Worm (Caenorhabditis elegans) whole organism, young adult: ENCODE data around the gene pus-1.
A peak's percentile ranks its signal among the peaks of the same experiment; 100 is the strongest.

Experiments used
- B0336.3 ChIP-seq: fragments of 200-800 bp; sonication (Bioruptor generic); IDR thresholded peaks from 2 replicates; pipeline ENCODE4 v1.3.6; 2022; ENCODE audit warnings: missing genetic modification characterization, missing compliant biosample characterization
- C06A6.2 ChIP-seq: fragments of 200-800 bp; sonication (Bioruptor generic); conservative IDR thresholded peaks from 2 replicates; pipeline ENCODE4 v1.3.6; 2022; ENCODE audit warnings: missing genetic modification characterization, missing compliant biosample characterization
- D2030.7 ChIP-seq: fragments of 200-800 bp; sonication (Bioruptor generic); IDR thresholded peaks from 2 replicates; pipeline ENCODE4 v1.3.6; 2022; ENCODE audit warnings: missing genetic modification reagents, missing genetic modification characterization, missing compliant biosample characterization
- F10E7.11 ChIP-seq: sonication (generic microtip); optimal IDR thresholded peaks from 2 replicates; lab custom pipeline; 2017; ENCODE audit warnings: mild to moderate bottlenecking, missing genetic modification characterization, moderate library complexity, missing compliant biosample characterization
- F22D6.2 ChIP-seq: sonication (generic microtip); optimal IDR thresholded peaks from 2 replicates; lab custom pipeline; 2016; ENCODE audit warnings: mild to moderate bottlenecking, missing genetic modification characterization, missing compliant biosample characterization
- F37B4.10 ChIP-seq: fragments of 200-800 bp; sonication (Bioruptor generic); IDR thresholded peaks from 2 replicates; pipeline ENCODE4 v1.3.6; 2022; ENCODE audit warnings: missing genetic modification characterization, missing compliant biosample characterization
- F57C9.4 ChIP-seq: sonication (generic microtip); optimal IDR thresholded peaks from 2 replicates; lab custom pipeline; 2017; ENCODE audit warnings: mild to moderate bottlenecking, missing genetic modification characterization, missing compliant biosample characterization
- Y53F4B.3 ChIP-seq: fragments of 200-800 bp; sonication (Bioruptor generic); IDR thresholded peaks from 2 replicates; pipeline ENCODE4 v1.3.6; 2022; ENCODE audit warnings: missing genetic modification reagents, missing genetic modification characterization, missing compliant biosample characterization
- Y56A3A.18 ChIP-seq: fragments of 200-800 bp; sonication (Bioruptor generic); IDR thresholded peaks from 2 replicates; pipeline ENCODE4 v1.3.6; 2022; ENCODE audit warnings: missing genetic modification reagents, missing genetic modification characterization, missing compliant biosample characterization
- Y67H2A.10 ChIP-seq: fragments of 200-800 bp; sonication (Bioruptor generic); conservative IDR thresholded peaks from 2 replicates; pipeline ENCODE4 v1.3.6; 2022; ENCODE audit warnings: missing genetic modification reagents, missing genetic modification characterization, missing compliant biosample characterization
- aptf-3 ChIP-seq: fragments of 200-800 bp; sonication (Bioruptor generic); IDR thresholded peaks from 2 replicates; pipeline ENCODE4 v1.3.6; 2022; ENCODE audit warnings: missing genetic modification characterization, missing compliant biosample characterization
- athp-1 ChIP-seq: sonication (generic microtip); optimal IDR thresholded peaks from 2 replicates; lab custom pipeline; 2017; ENCODE audit warnings: mild to moderate bottlenecking, missing genetic modification characterization, missing compliant biosample characterization
- attf-6 ChIP-seq: fragments of 200-800 bp; sonication (Bioruptor generic); IDR thresholded peaks from 2 replicates; pipeline ENCODE4 v1.3.6; 2022; ENCODE audit warnings: missing genetic modification reagents, missing genetic modification characterization, missing compliant biosample characterization
- cebp-2 ChIP-seq: fragments of 200-800 bp; sonication (Bioruptor generic); IDR thresholded peaks from 2 replicates; pipeline ENCODE4 v1.3.6; 2022; ENCODE audit warnings: missing genetic modification characterization, missing compliant biosample characterization
- ceh-91 ChIP-seq: fragments of 200-800 bp; sonication (Bioruptor generic); IDR thresholded peaks from 2 replicates; pipeline ENCODE4 v1.3.6; 2022; ENCODE audit warnings: missing genetic modification reagents, missing genetic modification characterization, missing compliant biosample characterization
- dox-1 ChIP-seq: fragments of 200-800 bp; sonication (Bioruptor generic); IDR thresholded peaks from 2 replicates; pipeline ENCODE4 v1.3.6; 2022; ENCODE audit warnings: missing genetic modification reagents, missing genetic modification characterization, missing compliant biosample characterization
- egrh-3 ChIP-seq: fragments of 200-800 bp; sonication (Bioruptor generic); IDR thresholded peaks from 2 replicates; pipeline ENCODE4 v1.3.6; 2022; ENCODE audit warnings: missing genetic modification reagents, missing genetic modification characterization, missing compliant biosample characterization
- ets-4 ChIP-seq: fragments of 200-800 bp; sonication (Bioruptor generic); optimal IDR thresholded peaks from 2 replicates; lab custom pipeline; 2018; ENCODE audit warnings: mild to moderate bottlenecking, missing genetic modification characterization, missing compliant biosample characterization
- gei-17 ChIP-seq: fragments of 200-800 bp; sonication (Bioruptor generic); optimal IDR thresholded peaks from 2 replicates; lab custom pipeline; 2018; ENCODE audit warnings: mild to moderate bottlenecking, missing genetic modification characterization, missing compliant biosample characterization
- him-1 ChIP-seq: sonication (generic microtip); optimal IDR thresholded peaks from 2 replicates; lab custom pipeline; 2016; ENCODE audit warnings: missing genotype, missing genetic modification reagents, missing genetic modification characterization, missing compliant biosample characterization
- hlh-12 ChIP-seq: sonication (generic microtip); optimal IDR thresholded peaks from 2 replicates; lab custom pipeline; 2016; ENCODE audit warnings: missing genetic modification characterization, missing compliant biosample characterization
- lag-1 ChIP-seq: fragments of 200-800 bp; sonication (Bioruptor generic); IDR thresholded peaks from 2 replicates; pipeline ENCODE4 v1.3.6; 2022; ENCODE audit warnings: missing genetic modification reagents, missing genetic modification characterization, missing compliant biosample characterization
- let-526 ChIP-seq: fragments of 200-800 bp; sonication (Bioruptor generic); IDR thresholded peaks from 2 replicates; pipeline ENCODE4 v1.3.6; 2022; ENCODE audit warnings: missing genetic modification reagents, missing genetic modification characterization, missing compliant biosample characterization
- lin-26 ChIP-seq: fragments of 200-800 bp; sonication (Bioruptor generic); IDR thresholded peaks from 2 replicates; pipeline ENCODE4 v1.3.6; 2022; ENCODE audit warnings: missing genetic modification reagents, missing genetic modification characterization, missing compliant biosample characterization
- lsl-1 ChIP-seq: fragments of 200-800 bp; sonication (Bioruptor generic); optimal IDR thresholded peaks from 2 replicates; lab custom pipeline; 2018; ENCODE audit warnings: mild to moderate bottlenecking, missing genetic modification characterization, moderate library complexity, missing compliant biosample characterization
- madf-6 ChIP-seq: fragments of 200-800 bp; sonication (Bioruptor generic); IDR thresholded peaks from 2 replicates; pipeline ENCODE4 v1.3.6; 2022; ENCODE audit warnings: missing genetic modification reagents, missing genetic modification characterization, missing compliant biosample characterization
- madf-8 ChIP-seq: fragments of 200-800 bp; sonication (Bioruptor generic); conservative IDR thresholded peaks from 2 replicates; pipeline ENCODE4 v1.3.6; 2022; ENCODE audit warnings: missing genetic modification reagents, missing genetic modification characterization, missing compliant biosample characterization
- mcd-1 ChIP-seq: fragments of 200-800 bp; sonication (Bioruptor generic); IDR thresholded peaks from 2 replicates; pipeline ENCODE4 v1.3.6; 2022; ENCODE audit warnings: missing genetic modification reagents, missing genetic modification characterization, missing compliant biosample characterization
- mel-28 ChIP-seq: sonication (generic microtip); optimal IDR thresholded peaks from 2 replicates; lab custom pipeline; 2016; ENCODE audit warnings: borderline replicate concordance, mild to moderate bottlenecking, missing genetic modification characterization, missing compliant biosample characterization
- mes-4 ChIP-seq: sonication (generic microtip); optimal IDR thresholded peaks from 2 replicates; lab custom pipeline; 2016; ENCODE audit warnings: missing genotype, missing genetic modification characterization, missing compliant biosample characterization
- nfya-2 ChIP-seq: fragments of 200-800 bp; sonication (Bioruptor generic); IDR thresholded peaks from 2 replicates; pipeline ENCODE4 v1.3.6; 2022; ENCODE audit warnings: missing genetic modification reagents, missing genetic modification characterization, missing compliant biosample characterization
- nhr-179 ChIP-seq: sonication (generic microtip); optimal IDR thresholded peaks from 2 replicates; lab custom pipeline; 2016; ENCODE audit warnings: mild to moderate bottlenecking, missing genetic modification characterization, missing compliant biosample characterization
- nhr-27 ChIP-seq: fragments of 200-800 bp; sonication (Bioruptor generic); optimal IDR thresholded peaks from 2 replicates; lab custom pipeline; 2018; ENCODE audit warnings: mild to moderate bottlenecking, missing genetic modification characterization, moderate library complexity, missing compliant biosample characterization
- pha-4 ChIP-seq: fragments of 150-350 bp; sonication (generic microtip); optimal IDR thresholded peaks from 2 replicates; lab custom pipeline; 2014; ENCODE audit warnings: missing biosample characterization, missing genetic modification reagents, missing genetic modification characterization
- rec-8 ChIP-seq, 2 experiments: sonication (generic microtip); optimal IDR thresholded peaks; 2 replicates each; lab custom pipeline; 2016; ENCODE audit warnings: mild to moderate bottlenecking in 2 of 2, missing genetic modification characterization in 2 of 2, missing genetic modification reagents in 2 of 2, missing genotype in 2 of 2, missing biosample characterization in 1 of 2, missing compliant biosample characterization in 1 of 2, moderate library complexity in 1 of 2
- sea-2 ChIP-seq: fragments of 200-800 bp; sonication (Bioruptor generic); IDR thresholded peaks from 2 replicates; pipeline ENCODE4 v1.3.6; 2022; ENCODE audit warnings: missing genetic modification characterization, missing compliant biosample characterization
- snpc-1.1 ChIP-seq: sonication (generic microtip); optimal IDR thresholded peaks from 2 replicates; lab custom pipeline; 2017; ENCODE audit warnings: missing genetic modification characterization, mild to moderate bottlenecking, missing compliant biosample characterization, antibody characterized with exemption, moderate library complexity, missing genotype, missing genetic modification reagents; ENCODE audit not compliant: insufficient read depth
- snpc-1.3 ChIP-seq: sonication (generic microtip); optimal IDR thresholded peaks from 2 replicates; lab custom pipeline; 2017; ENCODE audit warnings: missing genetic modification characterization, mild to moderate bottlenecking, missing compliant biosample characterization, antibody characterized with exemption, moderate library complexity, missing genotype, missing genetic modification reagents; ENCODE audit not compliant: insufficient read depth
- snpc-3.4 ChIP-seq: sonication (generic microtip); optimal IDR thresholded peaks from 2 replicates; lab custom pipeline; 2017; ENCODE audit warnings: missing genetic modification characterization, mild to moderate bottlenecking, missing compliant biosample characterization, antibody characterized with exemption, moderate library complexity, missing genotype, missing genetic modification reagents
- somi-1 ChIP-seq: fragments of 200-800 bp; sonication (Bioruptor generic); optimal IDR thresholded peaks from 2 replicates; lab custom pipeline; 2018; ENCODE audit warnings: mild to moderate bottlenecking, missing genetic modification characterization, missing compliant biosample characterization
- tbp1 ChIP-seq: fragments of 200-800 bp; sonication (Bioruptor generic); optimal IDR thresholded peaks from 2 replicates; lab custom pipeline; 2018; ENCODE audit warnings: mild to moderate bottlenecking, missing genetic modification characterization, missing compliant biosample characterization
- tbx-9 ChIP-seq: sonication (generic microtip); optimal IDR thresholded peaks from 2 replicates; lab custom pipeline; 2016; ENCODE audit warnings: borderline replicate concordance, missing genetic modification characterization, inconsistent platforms, missing compliant biosample characterization
- unc-130 ChIP-seq: sonication (generic microtip); optimal IDR thresholded peaks from 2 replicates; lab custom pipeline; 2016; ENCODE audit warnings: missing genetic modification reagents, missing genetic modification characterization, missing compliant biosample characterization
- unc-62 ChIP-seq: fragments of 150-350 bp; optimal IDR thresholded peaks from 2 replicates; lab custom pipeline; 2014; ENCODE audit warnings: missing biosample characterization, missing genetic modification reagents, missing genetic modification characterization
- xnd-1 ChIP-seq: sonication (generic microtip); optimal IDR thresholded peaks from 2 replicates; lab custom pipeline; 2016; ENCODE audit warnings: missing genotype, missing genetic modification reagents, missing genetic modification characterization, missing compliant biosample characterization
- ztf-18 ChIP-seq: sonication (generic microtip); optimal IDR thresholded peaks from 2 replicates; lab custom pipeline; 2016; ENCODE audit warnings: missing genotype, mild to moderate bottlenecking, missing genetic modification characterization, missing compliant biosample characterization
- ztf-22 ChIP-seq: fragments of 200-800 bp; sonication (Bioruptor generic); optimal IDR thresholded peaks from 2 replicates; lab custom pipeline; 2018; ENCODE audit warnings: mild to moderate bottlenecking, missing genetic modification characterization, moderate library complexity, missing compliant biosample characterization
- ztf-26 ChIP-seq: sonication (generic microtip); optimal IDR thresholded peaks from 2 replicates; lab custom pipeline; 2017; ENCODE audit warnings: missing genetic modification characterization, missing compliant biosample characterization

The pus-1 gene

DNA sequence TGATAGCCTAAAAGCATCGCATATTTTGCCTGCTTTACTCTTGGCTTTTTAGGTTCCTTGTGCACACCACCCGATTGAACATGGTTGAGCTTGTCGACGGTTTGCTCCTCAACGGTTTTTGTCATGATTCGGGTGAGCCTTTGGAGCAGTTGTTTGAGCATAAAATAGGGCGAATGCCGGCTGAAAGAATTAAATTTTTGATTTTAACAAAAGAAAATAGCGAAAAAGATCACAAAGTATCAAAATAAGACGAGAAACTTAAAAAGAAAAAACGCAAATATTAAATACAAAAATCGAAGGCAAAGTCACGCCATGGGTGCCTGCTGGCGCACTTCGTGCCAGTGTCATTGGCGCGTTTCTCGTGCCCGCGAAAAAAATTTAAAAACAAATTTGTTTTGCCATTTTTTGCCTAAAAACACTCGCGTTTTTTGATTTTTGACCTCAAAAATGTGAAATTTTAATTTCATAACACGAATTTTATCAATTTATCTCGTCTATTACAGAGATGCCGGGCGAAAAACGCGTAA lies at the start of gene pus-1, which contains the start of gene ctps-1 (continued):
- no peak for TF ChIP-seq rec-8 (tag; optimal IDR thresholded peaks at IDR 0.05; lab: Kevin White, UChicago)
- peak; percentile 68 for TF ChIP-seq lsl-1 (GFP tag; lab: Kevin White, UChicago)
- TF ChIP-seq madf-8 (GFP tag; lab: Robert Waterston, UW): peak; percentile 71
- no peak for TF ChIP-seq somi-1 (GFP tag; lab: Kevin White, UChicago)
- TF ChIP-seq F37B4.10 (GFP tag; lab: Robert Waterston, UW): no peak
- TF ChIP-seq F57C9.4 (tag; lab: Kevin White, UChicago): no peak
- no peak for TF ChIP-seq lag-1
- TF ChIP-seq F10E7.11: no peak
- peak; percentile 77 for TF ChIP-seq mcd-1 (GFP tag; lab: Robert Waterston, UW)
- TF ChIP-seq hlh-12 (tag; lab: Kevin White, UChicago): no peak
- TF ChIP-seq let-526 (GFP tag; lab: Robert Waterston, UW): no peak
- TF ChIP-seq snpc-1.1 (tag; lab: Kevin White, UChicago): peak; percentile 63
- no peak for TF ChIP-seq ztf-26 (tag; lab: Kevin White, UChicago)
- TF ChIP-seq unc-130 (GFP tag; lab: Kevin White, UChicago): peak; percentile 25
- no peak for TF ChIP-seq him-1 (tag; lab: Kevin White, UChicago)
- TF ChIP-seq attf-6 (GFP tag; lab: Robert Waterston, UW): peak; percentile 85
- peak; percentile 70 for TF ChIP-seq dox-1 (GFP tag; lab: Robert Waterston, UW)
- no peak for TF ChIP-seq nhr-179 (tag; lab: Kevin White, UChicago)
- no peak for TF ChIP-seq mes-4
- no peak for TF ChIP-seq sea-2 (GFP tag; lab: Robert Waterston, UW)
- no peak for TF ChIP-seq Y56A3A.18 (GFP tag; lab: Robert Waterston, UW)
- no peak for TF ChIP-seq ceh-91 (GFP tag; lab: Robert Waterston, UW)
- TF ChIP-seq gei-17 (GFP tag; lab: Kevin White, UChicago): no peak
- peak; percentile 39 for TF ChIP-seq tbp1
- TF ChIP-seq tbx-9 (tag; lab: Kevin White, UChicago): no peak
- TF ChIP-seq ztf-18 (tag; lab: Kevin White, UChicago): peak; percentile 95
- no peak for TF ChIP-seq Y53F4B.3
- TF ChIP-seq Y67H2A.10: no peak
- no peak for TF ChIP-seq aptf-3 (GFP tag; lab: Robert Waterston, UW)
- no peak for TF ChIP-seq egrh-3
- no peak for TF ChIP-seq ztf-22

DNA sequence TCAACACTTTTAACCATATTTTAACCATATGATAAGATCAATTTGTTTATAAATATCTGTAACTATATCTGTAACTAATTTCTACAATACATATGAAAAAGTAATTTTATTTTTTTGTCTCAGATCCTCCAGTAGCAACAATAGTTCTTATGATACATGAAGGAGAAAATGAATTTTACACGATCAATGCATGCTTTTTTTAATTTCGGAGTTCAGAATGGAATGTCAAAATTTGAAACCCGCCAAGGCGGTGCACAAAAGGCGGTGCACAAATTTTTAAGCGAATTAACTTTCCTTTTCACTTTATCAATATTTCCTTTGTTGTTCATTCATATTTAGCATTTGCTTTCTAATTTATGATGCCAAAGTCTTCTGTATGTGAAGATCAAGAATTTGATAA lies 48.2 kb upstream of the pus-1 start, which contains the start of gene clec-25:
Gene clec-25 (plus strand): TSS at position 301 of the 400 bp plus-strand sequence.
- TF ChIP-seq C06A6.2 (GFP tag; lab: Robert Waterston, UW) (no peak), nfya-2 (no peak)

DNA sequence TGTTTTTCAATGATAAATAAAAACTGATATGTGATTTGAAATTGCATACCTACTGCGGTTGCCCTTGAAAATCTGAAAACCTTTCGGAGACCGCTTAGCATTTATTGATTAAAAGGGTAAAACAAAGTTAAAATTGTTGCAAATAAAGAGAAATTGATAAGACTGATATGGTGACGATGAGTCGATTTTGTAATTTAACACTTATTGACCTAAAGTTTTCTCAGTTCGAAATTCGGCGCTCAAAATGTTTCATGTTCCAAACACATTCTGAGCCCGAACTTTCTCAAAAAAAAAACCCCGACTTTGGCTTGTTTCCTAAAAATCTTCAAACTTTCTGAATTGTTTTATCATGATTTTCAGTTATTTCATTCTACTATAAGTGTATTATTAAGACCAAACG lies 46.2 kb upstream of the pus-1 start, which contains the start of gene clec-40:
Gene clec-40 (minus strand): TSS at position 101 of the 400 bp plus-strand sequence.
- TF ChIP-seq F22D6.2: no peak
- TF ChIP-seq snpc-3.4 (tag; lab: Kevin White, UChicago): no peak
- no peak for TF ChIP-seq snpc-1.3 (tag; lab: Kevin White, UChicago)
- TF ChIP-seq lin-26 (GFP tag; lab: Robert Waterston, UW): no peak
- TF ChIP-seq athp-1: no peak
- no peak for TF ChIP-seq xnd-1
- TF ChIP-seq F57C9.4 (tag; lab: Kevin White, UChicago): no peak
- no peak for TF ChIP-seq mel-28 (tag; lab: Kevin White, UChicago)
- TF ChIP-seq F10E7.11: no peak
- TF ChIP-seq cebp-2 (GFP tag; lab: Robert Waterston, UW): no peak
- TF ChIP-seq nhr-27 (tag; lab: Kevin White, UChicago): no peak
- TF ChIP-seq unc-62 (GFP tag; lab: Kevin White, UChicago): no peak
- TF ChIP-seq madf-6: no peak
- TF ChIP-seq ets-4 (GFP tag; lab: Kevin White, UChicago): no peak
- TF ChIP-seq pha-4 (tag; lab: Kevin White, UChicago): no peak
- no peak for TF ChIP-seq let-526 (GFP tag; lab: Robert Waterston, UW)
- no peak for TF ChIP-seq D2030.7 (GFP tag; lab: Robert Waterston, UW)
- TF ChIP-seq B0336.3: no peak
